Worm (Caenorhabditis elegans) whole organism, L3 larva: ENCODE data around the gene C46F9.5.

ENCODE experiments used
- ceh-16 ChIP-seq: sonication (generic microtip); optimal IDR thresholded peaks from 2 replicates; lab custom pipeline; 2017; ENCODE audit warnings: missing biosample characterization, missing genetic modification characterization
- daf-12 ChIP-seq: fragments of 150-350 bp; optimal IDR thresholded peaks from 2 replicates; lab custom pipeline; 2014; ENCODE audit warnings: missing biosample characterization, missing genetic modification reagents, missing genetic modification characterization
- elt-3 ChIP-seq, 3 experiments: fragments of 150-350 bp in 1 of 3; sonication (generic microtip) in 2 of 3; optimal IDR thresholded peaks; 2 replicates in 2 of 3; 4 replicates in 1 of 3; lab custom pipeline; 2014 to 2017; ENCODE audit warnings: missing biosample characterization in 3 of 3, missing genetic modification characterization in 3 of 3
- jun-1 ChIP-seq: fragments of 150-350 bp; optimal IDR thresholded peaks from 2 replicates; lab custom pipeline; 2014; ENCODE audit warnings: missing biosample characterization, missing genetic modification reagents, missing genetic modification characterization
- nfya-1 ChIP-seq: sonication (generic microtip); optimal IDR thresholded peaks from 2 replicates; lab custom pipeline; 2017; ENCODE audit warnings: missing genetic modification characterization, mild to moderate bottlenecking, missing compliant biosample characterization, antibody characterized with exemption, moderate library complexity; ENCODE audit not compliant: insufficient read depth
- nhr-237 ChIP-seq: fragments of 150-350 bp; optimal IDR thresholded peaks from 2 replicates; lab custom pipeline; 2014; ENCODE audit warnings: missing biosample characterization, missing genetic modification characterization
- nhr-77 ChIP-seq: fragments of 150-350 bp; optimal IDR thresholded peaks from 2 replicates; lab custom pipeline; 2014; ENCODE audit warnings: missing biosample characterization, missing genetic modification characterization
- pqm-1 ChIP-seq: fragments of 150-350 bp; optimal IDR thresholded peaks from 2 replicates; lab custom pipeline; 2017; ENCODE audit warnings: missing biosample characterization, missing genetic modification characterization, inconsistent platforms
- unc-62 ChIP-seq: fragments of 150-350 bp; sonication (generic microtip); optimal IDR thresholded peaks from 4 replicates; lab custom pipeline; 2014; ENCODE audit warnings: missing biosample characterization, missing genetic modification reagents, missing genetic modification characterization
- ztf-11 ChIP-seq: fragments of 150-350 bp; optimal IDR thresholded peaks from 2 replicates; lab custom pipeline; 2014; ENCODE audit warnings: missing biosample characterization, missing genetic modification characterization

- TF ChIP-seq unc-62, result no peak
- no peak for TF ChIP-seq nhr-77
- no peak for TF ChIP-seq pqm-1 (tag; lab: Kevin White, UChicago)
- TF ChIP-seq elt-3 (tag; optimal IDR thresholded peaks at IDR 0.05; lab: Kevin White, UChicago), result no peak
- no peak for TF ChIP-seq nfya-1 (tag; lab: Kevin White, UChicago)
- TF ChIP-seq nhr-237 (tag; lab: Kevin White, UChicago), result no peak
- TF ChIP-seq daf-12, result no peak
- TF ChIP-seq jun-1 (tag; lab: Kevin White, UChicago), result no peak
- no peak for TF ChIP-seq ztf-11
- TF ChIP-seq ceh-16 (tag; lab: Kevin White, UChicago), result no peak
Observed at ce11 chrII:1886379-1886778, 9.0 kb upstream of the C46F9.5 start, which contains the start of gene math-7.
